Fruit fly (Drosophila melanogaster) S2 (cell line): Measurements from ENCODE around the gene CG31809.

Experiments
- CG8478 ChIP-seq: fragments of >200 bp; optimal IDR thresholded peaks from 2 replicates; lab custom pipeline; 2018
- CTCF ChIP-seq, 2 experiments: fragments of >200 bp; optimal IDR thresholded peaks; 2 replicates each; lab custom pipeline; 2018

DNA sequence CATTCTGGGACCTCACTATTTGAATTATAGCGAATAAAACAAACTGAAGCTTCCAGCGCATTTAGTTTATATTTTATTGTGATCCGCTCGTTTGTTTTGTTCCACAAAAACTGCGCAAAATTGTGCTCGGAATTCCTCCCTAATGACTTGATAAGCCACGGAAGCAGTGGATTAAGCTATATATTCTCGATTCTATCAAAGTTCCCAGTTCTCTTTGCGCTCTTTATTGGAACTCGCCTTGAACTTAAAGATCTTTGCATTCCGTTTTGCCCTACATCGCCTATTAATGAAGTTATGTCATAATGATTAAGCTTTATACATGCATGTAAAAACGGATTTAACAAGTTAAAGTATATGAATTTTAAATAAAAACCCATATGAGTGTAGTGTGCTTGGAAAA lies 21.4 kb downstream of the CG31809 start, which contains the start of gene Nepl9:
- TF ChIP-seq CTCF (optimal IDR thresholded peaks at IDR 0.05; lab: Kevin White, UChicago) (no peak), CG8478 (lab: Kevin White, UChicago) (no peak)
